Fruit fly (Drosophila melanogaster): ENCODE data around the gene U4-U6-60K.

The U4-U6-60K gene

dm6 chr3L:17532898-17533700 lies 19.4 kb upstream of the U4-U6-60K start (continued):
- TF ChIP-seq bigmax (GFP tag; optimal IDR thresholded peaks at IDR 0.05) = peak; percentile 26
- peak; percentile 48 for TF ChIP-seq trh (GFP tag; optimal IDR thresholded peaks at IDR 0.05)
- peak; percentile 53; the same call in 2 of the 3 replicates for TF ChIP-seq ci (GFP tag; IDR thresholded peaks at IDR 0.05)
- peak; percentile 15 for TF ChIP-seq D19B (GFP tag; optimal IDR thresholded peaks at IDR 0.05)
- peak; percentile 51 for TF ChIP-seq hkb (optimal IDR thresholded peaks at IDR 0.05)
- TF ChIP-seq hkb (GFP tag; IDR thresholded peaks at IDR 0.05) = 0 out of 2 replicates have a peak, but pooled peaks have one; percentile 33
- peak; percentile 93 for TF ChIP-seq CG10321 (GFP tag; IDR thresholded peaks at IDR 0.05)
- TF ChIP-seq lilli (GFP tag; optimal IDR thresholded peaks at IDR 0.05) = peak; percentile 58
- TF ChIP-seq kah (GFP tag; optimal IDR thresholded peaks at IDR 0.05) = peak; percentile 100
- 0 out of 2 replicates have a peak, but pooled peaks have one; percentile 27 for TF ChIP-seq gsb (GFP tag; IDR thresholded peaks at IDR 0.05)
- peak; percentile 14 for TF ChIP-seq Myb (GFP tag; optimal IDR thresholded peaks at IDR 0.05)
- peak; percentile 31 for TF ChIP-seq pho (GFP tag; optimal IDR thresholded peaks at IDR 0.05)
- TF ChIP-seq CG15696 (tag; optimal IDR thresholded peaks at IDR 0.05) = no peak
- peak; percentile 48 for TF ChIP-seq az2 (GFP tag; optimal IDR thresholded peaks at IDR 0.05)
- TF ChIP-seq sr (GFP tag; IDR thresholded peaks at IDR 0.05) = peak; percentile 71; the same call in 2 of the 3 replicates
- TF ChIP-seq CG1832 (GFP tag; optimal IDR thresholded peaks at IDR 0.05) = peak; percentile 93
- TF ChIP-seq CG3407 (GFP tag; optimal IDR thresholded peaks at IDR 0.05) = no peak
- no peak for TF ChIP-seq sim (GFP tag; IDR thresholded peaks at IDR 0.05)
- TF ChIP-seq CG2889 (GFP tag; IDR thresholded peaks at IDR 0.05) = no peak
- TF ChIP-seq CG12104 (GFP tag; optimal IDR thresholded peaks at IDR 0.05) = peak; percentile 45
- TF ChIP-seq amos (GFP tag; IDR thresholded peaks at IDR 0.05; ENCODE audit: partially characterized antibody) = peak; percentile 49; the same call in 1 of the 2 replicates
- peak; percentile 57 for TF ChIP-seq CG15601 (tag; optimal IDR thresholded peaks at IDR 0.05)
- TF ChIP-seq CG14014 (GFP tag; IDR thresholded peaks at IDR 0.05) = peak; percentile 48; the same call in 1 of the 2 replicates
- peak; percentile 12 for TF ChIP-seq CG12942 (GFP tag; optimal IDR thresholded peaks at IDR 0.05)
- TF ChIP-seq CG10654 (GFP tag; optimal IDR thresholded peaks at IDR 0.05) = peak; percentile 2
- peak; percentile 65 for TF ChIP-seq CG12071 (GFP tag; optimal IDR thresholded peaks at IDR 0.05)
- TF ChIP-seq HHEX (GFP tag; optimal IDR thresholded peaks at IDR 0.05) = peak; percentile 10
- no peak for TF ChIP-seq pb (GFP tag; optimal IDR thresholded peaks at IDR 0.05)
- TF ChIP-seq CG8924 (tag; optimal IDR thresholded peaks at IDR 0.05) = peak; percentile 37
- TF ChIP-seq wek (GFP tag; optimal IDR thresholded peaks at IDR 0.05) = peak; percentile 43
- TF ChIP-seq CG31224 (GFP tag; IDR thresholded peaks at IDR 0.05) = peak; percentile 45
- no peak for TF ChIP-seq zen (tag; optimal IDR thresholded peaks at IDR 0.05)
- TF ChIP-seq CG13775 (GFP tag; optimal IDR thresholded peaks at IDR 0.05) = peak; percentile 55
- peak; percentile 22 for TF ChIP-seq CG15269 (tag; optimal IDR thresholded peaks at IDR 0.05)
- TF ChIP-seq CG30403 (GFP tag; optimal IDR thresholded peaks at IDR 0.05) = peak; percentile 73
- TF ChIP-seq CG10979 (tag; optimal IDR thresholded peaks at IDR 0.05) = peak; percentile 34
- TF ChIP-seq gt (GFP tag; IDR thresholded peaks at IDR 0.05) = no peak
- peak; percentile 38 for TF ChIP-seq CG15479 (GFP tag; optimal IDR thresholded peaks at IDR 0.05)
- TF ChIP-seq CG10431 (GFP tag; optimal IDR thresholded peaks at IDR 0.05) = peak; percentile 29
- TF ChIP-seq dati (GFP tag; IDR thresholded peaks at IDR 0.05) = no peak
- no peak for TF ChIP-seq gcm2 (GFP tag; optimal IDR thresholded peaks at IDR 0.05)
- peak; percentile 51 for TF ChIP-seq Deaf1 (tag; optimal IDR thresholded peaks at IDR 0.05)
- TF ChIP-seq CG42726 (GFP tag; IDR thresholded peaks at IDR 0.05; ENCODE audit: partially characterized antibody) = peak; percentile 80
- peak; percentile 69 for TF ChIP-seq CG6813 (GFP tag; optimal IDR thresholded peaks at IDR 0.05)
- TF ChIP-seq tio (GFP tag; optimal IDR thresholded peaks at IDR 0.05) = peak; percentile 21
- TF ChIP-seq Hr3 (GFP tag; optimal IDR thresholded peaks at IDR 0.05) = peak; percentile 62
- TF ChIP-seq trem (tag; optimal IDR thresholded peaks at IDR 0.05) = peak; percentile 3
- peak; percentile 73 for TF ChIP-seq HLHmδ (GFP tag; optimal IDR thresholded peaks at IDR 0.05)
- TF ChIP-seq CG2120 (GFP tag; optimal IDR thresholded peaks at IDR 0.05) = peak; percentile 70
